Fruit fly (Drosophila melanogaster): ENCODE measurements around the gene ppk28.

The ppk28 gene

dm6 chrX:16805768-16806167, at the start of gene ppk28:
ppk28 (plus strand) TSS chrX:16806068.
- no peak for TF ChIP-seq gro (GFP tag; optimal IDR thresholded peaks at IDR 0.05)
- TF ChIP-seq CG6254 (GFP tag; optimal IDR thresholded peaks at IDR 0.05) = no peak
- no peak for TF ChIP-seq az2 (GFP tag; optimal IDR thresholded peaks at IDR 0.05)
- no peak for TF ChIP-seq Xbp1 (GFP tag; optimal IDR thresholded peaks at IDR 0.05)
- TF ChIP-seq CG17612 (GFP tag; IDR thresholded peaks at IDR 0.05) = no peak
- no peak for TF ChIP-seq CG17361 (GFP tag; IDR thresholded peaks at IDR 0.05)
- no peak for TF ChIP-seq CG14441 (GFP tag; IDR thresholded peaks at IDR 0.05)
- TF ChIP-seq Jarid2 (GFP tag; optimal IDR thresholded peaks at IDR 0.05) = no peak
- no peak for TF ChIP-seq Blimp-1 (GFP tag; optimal IDR thresholded peaks at IDR 0.05)
- TF ChIP-seq kay (GFP tag; optimal IDR thresholded peaks at IDR 0.05) = no peak
- no peak for TF ChIP-seq Taf1 (GFP tag; IDR thresholded peaks at IDR 0.05)
- TF ChIP-seq pzg (GFP tag; optimal IDR thresholded peaks at IDR 0.05) = no peak
- no peak for TF ChIP-seq Oli (tag; optimal IDR thresholded peaks at IDR 0.05)
- TF ChIP-seq CG4328 (GFP tag; optimal IDR thresholded peaks at IDR 0.05) = no peak
- TF ChIP-seq CG12219 (GFP tag; optimal IDR thresholded peaks at IDR 0.05) = no peak
- no peak for TF ChIP-seq Xrp1 (GFP tag; IDR thresholded peaks at IDR 0.05)
- no peak for TF ChIP-seq CTCF (GFP tag; optimal IDR thresholded peaks at IDR 0.05)
- no peak for TF ChIP-seq CG13296 (GFP tag; optimal IDR thresholded peaks at IDR 0.05)

dm6 chrX:16757645-16758044, 48.2 kb upstream of the ppk28 start:
- TF ChIP-seq CG8478 (optimal IDR thresholded peaks at IDR 0.05) = no peak
- TF ChIP-seq Pdp1 (GFP tag; optimal IDR thresholded peaks at IDR 0.05) = peak in 1 of 2 experiments; percentile 33
- no peak for TF ChIP-seq stc (GFP tag; IDR thresholded peaks at IDR 0.05)
- TF ChIP-seq CG12071 (GFP tag; optimal IDR thresholded peaks at IDR 0.05) = no peak
- no peak for TF ChIP-seq CG11504 (tag; optimal IDR thresholded peaks at IDR 0.05)
- TF ChIP-seq ken (GFP tag; IDR thresholded peaks at IDR 0.05) = no peak
- TF ChIP-seq abd-A (tag; optimal IDR thresholded peaks at IDR 0.05) = no peak
- TF ChIP-seq tx (GFP tag; optimal IDR thresholded peaks at IDR 0.05) = no peak
- no peak for TF ChIP-seq mirr (GFP tag; optimal IDR thresholded peaks at IDR 0.05)
- no peak for TF ChIP-seq Trl (optimal IDR thresholded peaks at IDR 0.05)
- TF ChIP-seq Trl (GFP tag; optimal IDR thresholded peaks at IDR 0.05) = no peak
- no peak for TF ChIP-seq Bdp1 (GFP tag; optimal IDR thresholded peaks at IDR 0.05)
- no peak for TF ChIP-seq Dll (GFP tag; IDR thresholded peaks at IDR 0.05; ENCODE audit: partially characterized antibody)
- TF ChIP-seq CG18011 (GFP tag; optimal IDR thresholded peaks at IDR 0.05) = no peak
- no peak for TF ChIP-seq CG8089 (GFP tag; optimal IDR thresholded peaks at IDR 0.05)
- TF ChIP-seq Blimp-1 (GFP tag; optimal IDR thresholded peaks at IDR 0.05) = peak; percentile 9
- no peak for TF ChIP-seq bbx (GFP tag; IDR thresholded peaks at IDR 0.05; ENCODE audit: partially characterized antibody)
- TF ChIP-seq Rfx (GFP tag; IDR thresholded peaks at IDR 0.05) = no peak
- TF ChIP-seq CG11093 (GFP tag; IDR thresholded peaks at IDR 0.05) = no peak
- no peak for TF ChIP-seq Lpt (GFP tag; optimal IDR thresholded peaks at IDR 0.05)
- peak; percentile 59 for TF ChIP-seq CG8290 (GFP tag; optimal IDR thresholded peaks at IDR 0.05)
- TF ChIP-seq CG8290 (tag; optimal IDR thresholded peaks at IDR 0.05) = no peak
- no peak for TF ChIP-seq CG9817 (tag; optimal IDR thresholded peaks at IDR 0.05)
- no peak for TF ChIP-seq fd102C (GFP tag; optimal IDR thresholded peaks at IDR 0.05)
- no peak for TF ChIP-seq HLHmδ (GFP tag; optimal IDR thresholded peaks at IDR 0.05)
- TF ChIP-seq maf-S (GFP tag; optimal IDR thresholded peaks at IDR 0.05) = no peak
- TF ChIP-seq fd96Cb (tag; optimal IDR thresholded peaks at IDR 0.05) = no peak
- TF ChIP-seq row (GFP tag; IDR thresholded peaks at IDR 0.05) = peak; percentile 20; the same call in 1 of the 3 replicates
- no peak for TF ChIP-seq Poxn (GFP tag; IDR thresholded peaks at IDR 0.05)
- no peak for TF ChIP-seq Gug (GFP tag; IDR thresholded peaks at IDR 0.05)
- TF ChIP-seq CkIIα-i1 (GFP tag; IDR thresholded peaks at IDR 0.05) = no peak
- peak; percentile 86 for TF ChIP-seq CG17612 (GFP tag; IDR thresholded peaks at IDR 0.05)

Measured in whole organism, embryonic.